Fruit fly (Drosophila melanogaster): ENCODE measurements around the gene mat.

- TF ChIP-seq CG5204 (GFP tag; optimal IDR thresholded peaks at IDR 0.05) (no peak), Hr96 (GFP tag; optimal IDR thresholded peaks at IDR 0.05) (no peak), cic (GFP tag; optimal IDR thresholded peaks at IDR 0.05) (no peak), CG1620 (GFP tag; optimal IDR thresholded peaks at IDR 0.05) (no peak), cnc (optimal IDR thresholded peaks at IDR 0.05) (no peak), Clk (GFP tag; optimal IDR thresholded peaks at IDR 0.05) (no peak), bab1 (GFP tag; optimal IDR thresholded peaks at IDR 0.05) (no peak)
Measured at dm6 chr3L:901442-901841, 1.3 kb upstream of the mat start.
